Fruit fly (Drosophila melanogaster): ENCODE data around the gene Mp.

Gene Mp

dm6 chr3L:7090764-7091163, 92.1 kb downstream of the Mp start (continued):
- TF ChIP-seq kay (GFP tag; optimal IDR thresholded peaks at IDR 0.05): peak; percentile 30
- TF ChIP-seq pfk (GFP tag; optimal IDR thresholded peaks at IDR 0.05): no peak
- peak; percentile 60 for TF ChIP-seq Aef1 (GFP tag; IDR thresholded peaks at IDR 0.05)
- peak; percentile 84; the same call in 2 of the 3 replicates for TF ChIP-seq ci (GFP tag; IDR thresholded peaks at IDR 0.05)
- peak; percentile 66 for TF ChIP-seq CG32772 (GFP tag; IDR thresholded peaks at IDR 0.05)
- peak; percentile 57; the same call in 2 of the 3 replicates for TF ChIP-seq CG14050 (GFP tag; IDR thresholded peaks at IDR 0.05)
- peak; percentile 40; the same call in 1 of the 2 replicates for TF ChIP-seq gsb (GFP tag; IDR thresholded peaks at IDR 0.05)
- peak; percentile 21 for TF ChIP-seq jumu (GFP tag; optimal IDR thresholded peaks at IDR 0.05)
- TF ChIP-seq sc (optimal IDR thresholded peaks at IDR 0.05): no peak
- no peak for TF ChIP-seq sc (GFP tag; optimal IDR thresholded peaks at IDR 0.05)
- peak; percentile 90 for TF ChIP-seq Med (GFP tag)
- TF ChIP-seq Atf-2 (GFP tag; optimal IDR thresholded peaks at IDR 0.05): no peak
- 0 out of 2 replicates have a peak, but pooled peaks have one; percentile 25 for TF ChIP-seq CG9215 (GFP tag; IDR thresholded peaks at IDR 0.05)
- TF ChIP-seq exex (tag; optimal IDR thresholded peaks at IDR 0.05): peak; percentile 20
- peak; percentile 48 for TF ChIP-seq pum (GFP tag; optimal IDR thresholded peaks at IDR 0.05)
- TF ChIP-seq ssp (GFP tag; IDR thresholded peaks at IDR 0.05): peak; percentile 56
- peak; percentile 50 for TF ChIP-seq H2.0 (GFP tag; IDR thresholded peaks at IDR 0.05)
- TF ChIP-seq wor (GFP tag; IDR thresholded peaks at IDR 0.05): 0 out of 2 replicates have a peak, but pooled peaks have one; percentile 29
- TF ChIP-seq sim (GFP tag; IDR thresholded peaks at IDR 0.05): peak; percentile 48; the same call in 1 of the 2 replicates
- peak; percentile 44; the same call in 1 of the 3 replicates for TF ChIP-seq CG2199 (GFP tag; IDR thresholded peaks at IDR 0.05)
- TF ChIP-seq caup (GFP tag; optimal IDR thresholded peaks at IDR 0.05; ENCODE audit: severe bottlenecking): peak; percentile 41
- peak; percentile 51 for TF ChIP-seq slbo (GFP tag; IDR thresholded peaks at IDR 0.05)
- TF ChIP-seq CG10979 (tag; optimal IDR thresholded peaks at IDR 0.05): peak; percentile 64
- peak; percentile 25 for TF ChIP-seq ERR (GFP tag; optimal IDR thresholded peaks at IDR 0.05)
- TF ChIP-seq inv (GFP tag; IDR thresholded peaks at IDR 0.05; ENCODE audit: partially characterized antibody): no peak
- peak; percentile 69 for TF ChIP-seq CG4820 (GFP tag; optimal IDR thresholded peaks at IDR 0.05)
- TF ChIP-seq Bdp1 (GFP tag; optimal IDR thresholded peaks at IDR 0.05): no peak
- TF ChIP-seq gcm (GFP tag; optimal IDR thresholded peaks at IDR 0.05): peak; percentile 34
- TF ChIP-seq tin (GFP tag; optimal IDR thresholded peaks at IDR 0.05): peak; percentile 56
- no peak for TF ChIP-seq grn (GFP tag; optimal IDR thresholded peaks at IDR 0.05)
- TF ChIP-seq Hr39 (optimal IDR thresholded peaks at IDR 0.05): no peak
- peak; percentile 81 for TF ChIP-seq stc (GFP tag; IDR thresholded peaks at IDR 0.05)
- TF ChIP-seq peb (GFP tag; IDR thresholded peaks at IDR 0.05): 0 out of 2 replicates have a peak, but pooled peaks have one; percentile 64
- TF ChIP-seq hkb (optimal IDR thresholded peaks at IDR 0.05): no peak
- TF ChIP-seq hkb (GFP tag; IDR thresholded peaks at IDR 0.05): peak; percentile 78
- no peak for TF ChIP-seq Lhr (GFP tag; optimal IDR thresholded peaks at IDR 0.05)
- peak; percentile 22 for TF ChIP-seq sd (tag; optimal IDR thresholded peaks at IDR 0.05)
- no peak for TF ChIP-seq toy (GFP tag; IDR thresholded peaks at IDR 0.05)
- no peak for TF ChIP-seq CG1647 (GFP tag; optimal IDR thresholded peaks at IDR 0.05)
- peak; percentile 68 for TF ChIP-seq Oaz (GFP tag; IDR thresholded peaks at IDR 0.05)
- peak; percentile 45; the same call in 1 of the 2 replicates for TF ChIP-seq CG11696 (GFP tag; IDR thresholded peaks at IDR 0.05)
- TF ChIP-seq sr (GFP tag; IDR thresholded peaks at IDR 0.05): peak; percentile 13; the same call in 1 of the 3 replicates
- TF ChIP-seq MBD-R2 (GFP tag; IDR thresholded peaks at IDR 0.05): no peak
- TF ChIP-seq Fer1 (GFP tag; optimal IDR thresholded peaks at IDR 0.05): peak; percentile 74
- peak; percentile 50 for TF ChIP-seq CG12769 (tag; optimal IDR thresholded peaks at IDR 0.05)
- TF ChIP-seq CG4707 (GFP tag; optimal IDR thresholded peaks at IDR 0.05): no peak
- peak; percentile 58 for TF ChIP-seq CG10366 (GFP tag; IDR thresholded peaks at IDR 0.05)
- peak; percentile 80 for TF ChIP-seq CG17359 (tag; optimal IDR thresholded peaks at IDR 0.05)
- TF ChIP-seq CG17612 (GFP tag; IDR thresholded peaks at IDR 0.05): no peak
- no peak for TF ChIP-seq slp2 (GFP tag; optimal IDR thresholded peaks at IDR 0.05)
- TF ChIP-seq lilli (GFP tag; optimal IDR thresholded peaks at IDR 0.05): peak; percentile 29
- no peak for TF ChIP-seq lbe (GFP tag; optimal IDR thresholded peaks at IDR 0.05)
- no peak for TF ChIP-seq CG7928 (GFP tag; optimal IDR thresholded peaks at IDR 0.05)
